Worm (Caenorhabditis elegans) whole organism, late embryonic: ENCODE data around the gene F39F10.3.

Experiments used
- Y22D7AL.16 ChIP-seq: sonication (generic microtip); optimal IDR thresholded peaks from 2 replicates; lab custom pipeline; 2016; ENCODE audit warnings: missing genetic modification characterization, missing compliant biosample characterization
- elt-2 ChIP-seq: sonication (generic microtip); optimal IDR thresholded peaks from 2 replicates; lab custom pipeline; 2016; ENCODE audit warnings: missing genetic modification reagents, missing genetic modification characterization, missing compliant biosample characterization

DNA sequence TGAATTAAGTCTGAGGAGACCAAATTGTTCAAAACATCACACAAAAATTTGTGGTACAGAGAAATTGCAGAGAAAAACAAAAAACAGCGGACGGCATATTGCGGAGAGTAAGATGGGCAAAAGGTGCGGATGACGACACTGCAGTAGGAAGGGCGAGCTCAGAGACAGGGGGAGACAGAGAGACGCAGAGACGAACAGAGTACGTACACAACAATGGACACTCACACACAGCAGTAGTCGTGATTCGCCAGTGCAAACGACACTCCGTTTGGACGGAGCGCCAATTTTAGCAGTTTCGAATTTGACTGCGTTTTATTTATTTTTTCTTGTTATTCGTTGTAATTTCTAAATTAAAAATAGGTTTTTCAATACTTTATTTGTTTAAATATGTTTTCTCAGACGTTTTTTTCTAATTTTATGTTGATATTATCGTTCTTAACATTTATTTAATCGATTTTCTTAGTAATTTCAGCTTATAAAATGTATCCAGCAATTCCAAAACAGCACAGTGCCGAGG, 19.3 kb upstream of the F39F10.3 start, which contains the start of gene T20F7.1:
- TF ChIP-seq elt-2 (tag; lab: Kevin White, UChicago) (no peak), Y22D7AL.16 (tag; lab: Kevin White, UChicago) (no peak)
